Worm (Caenorhabditis elegans): ENCODE results near the gene Y73B3A.1.
"Not testable (repeated sequence)": the region's sequence is repeated elsewhere in the genome, so short reads cannot be mapped to it uniquely, and the experiment has no call there.

Y73B3A.1 gene

ce11 chrX:46833-47232 lies at the start of gene Y73B3A.1:
Gene Y73B3A.1 (minus strand): TSS chrX:46933.
- not testable (repeated sequence) for TF ChIP-seq dmd-4, egl-27, nhr-10 (tag; optimal IDR thresholded peaks at IDR 0.05)

DNA sequence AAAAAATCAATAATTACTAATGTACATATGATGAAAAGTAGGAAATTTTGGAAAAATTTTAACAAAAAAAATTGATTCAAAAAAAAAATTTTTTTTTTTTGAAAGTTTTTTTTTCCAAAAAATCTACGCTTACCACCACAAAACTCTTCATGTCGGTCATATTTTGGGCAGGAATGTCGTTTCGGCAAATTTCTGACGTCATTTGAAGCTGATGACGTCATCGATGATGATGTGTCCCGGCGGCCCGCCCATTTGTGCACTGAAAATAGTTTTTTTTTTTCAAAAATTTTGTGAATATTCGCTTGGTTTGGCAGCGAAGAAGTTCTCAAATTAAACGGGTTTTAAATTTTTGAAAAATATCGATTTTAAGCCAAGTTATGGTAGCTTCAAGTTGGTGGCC lies 42.2 kb upstream of the Y73B3A.1 start:
- TF ChIP-seq ZK546.5 (tag; optimal IDR thresholded peaks at IDR 0.05) (no peak), lin-13 (GFP tag; optimal IDR thresholded peaks at IDR 0.05) (no peak), elt-3 (tag; optimal IDR thresholded peaks at IDR 0.05) (no peak), elt-1 (tag; optimal IDR thresholded peaks at IDR 0.05) (no peak), nhr-237 (tag; optimal IDR thresholded peaks at IDR 0.05) (no peak), lin-11 (tag; optimal IDR thresholded peaks at IDR 0.05) (no peak), snpc-4 (tag; optimal IDR thresholded peaks at IDR 0.05) (no peak), ztf-4 (tag; optimal IDR thresholded peaks at IDR 0.05) (no peak), egl-27 (tag; optimal IDR thresholded peaks at IDR 0.05) (no peak), gmeb-1 (tag; optimal IDR thresholded peaks at IDR 0.05) (no peak), ztf-11 (tag; optimal IDR thresholded peaks at IDR 0.05) (no peak), nhr-129 (tag; optimal IDR thresholded peaks at IDR 0.05) (no peak), peb-1 (tag; optimal IDR thresholded peaks at IDR 0.05) (no peak), mab-5 (tag; optimal IDR thresholded peaks at IDR 0.05) (no peak), nhr-11 (tag; optimal IDR thresholded peaks at IDR 0.05) (no peak), unc-39 (tag; optimal IDR thresholded peaks at IDR 0.05) (no peak), R02D3.7 (tag; optimal IDR thresholded peaks at IDR 0.05) (no peak), nhr-77 (tag; optimal IDR thresholded peaks at IDR 0.05) (no peak), mbf-1 (tag; optimal IDR thresholded peaks at IDR 0.05) (no peak), blmp-1 (tag; optimal IDR thresholded peaks at IDR 0.05; ENCODE audit: insufficient read depth) (no peak)

ce11 chrX:84602-85001 lies 37.9 kb upstream of the Y73B3A.1 start:
- TF ChIP-seq ama-1 (optimal IDR thresholded peaks at IDR 0.05) (no peak), C34F6.9 (tag; optimal IDR thresholded peaks at IDR 0.05) (no peak), Y55F3AM.14 (GFP tag; optimal IDR thresholded peaks at IDR 0.05) (no peak), fos-1 (tag; optimal IDR thresholded peaks at IDR 0.05) (no peak), lin-11 (tag; optimal IDR thresholded peaks at IDR 0.05) (no peak), nhr-237 (tag; optimal IDR thresholded peaks at IDR 0.05) (no peak), nhr-6 (tag; optimal IDR thresholded peaks at IDR 0.05) (no peak), gmeb-1 (tag; optimal IDR thresholded peaks at IDR 0.05) (no peak), mbf-1 (tag; optimal IDR thresholded peaks at IDR 0.05) (no peak), lin-13 (GFP tag; optimal IDR thresholded peaks at IDR 0.05) (no peak), ceh-82 (tag; optimal IDR thresholded peaks at IDR 0.05) (no peak), ceh-16 (tag; optimal IDR thresholded peaks at IDR 0.05) (no peak), aly-2 (tag; optimal IDR thresholded peaks at IDR 0.05) (no peak), lsy-2 (tag; optimal IDR thresholded peaks at IDR 0.05) (no peak), elt-1 (tag; optimal IDR thresholded peaks at IDR 0.05) (no peak), sma-3 (GFP tag; optimal IDR thresholded peaks at IDR 0.05) (no peak)

DNA sequence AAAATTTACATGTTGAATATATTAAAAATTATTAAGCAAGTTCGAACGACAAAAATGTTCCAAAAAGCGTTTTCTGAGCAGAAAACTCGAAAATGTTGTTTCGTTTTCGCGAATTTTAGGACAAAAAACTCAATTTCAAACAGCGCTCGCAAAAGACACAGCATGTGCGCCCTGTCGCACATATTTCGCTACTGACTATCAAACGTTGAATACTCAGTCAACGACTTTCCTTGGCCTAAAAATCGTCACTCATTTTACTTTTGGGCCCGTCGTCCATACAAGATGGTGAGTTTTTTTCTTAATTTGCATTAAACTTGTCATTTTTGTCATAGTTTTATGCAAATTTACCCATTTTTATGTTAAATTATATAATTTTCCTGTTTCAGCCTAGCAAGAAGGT lies 12.4 kb upstream of the Y73B3A.1 start:
- peak in 1 of 2 experiments; percentile 7 for TF ChIP-seq lsy-2 (tag; optimal IDR thresholded peaks at IDR 0.05)

DNA sequence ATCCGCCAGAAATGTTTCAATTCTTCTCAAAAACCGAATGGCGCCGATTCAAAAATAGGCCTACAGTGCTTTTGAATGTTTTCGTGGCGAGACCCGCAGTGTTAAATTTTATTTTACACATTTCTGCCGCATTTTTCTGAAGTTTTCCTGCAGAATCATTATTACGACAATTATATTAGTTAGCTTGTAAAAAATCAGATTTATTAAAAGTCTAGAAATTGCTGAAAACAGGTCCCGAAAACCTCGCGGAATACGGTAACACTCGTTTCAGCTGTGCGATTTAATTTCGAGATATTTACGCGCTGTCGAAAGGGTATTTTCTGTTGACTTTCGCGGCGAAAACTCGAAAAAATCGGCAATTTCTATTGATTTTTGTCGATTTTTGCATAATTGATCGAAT lies 751 bp upstream of the Y73B3A.1 start, which contains the start of gene Y73B3A.20:
TSS of gene Y73B3A.20 (plus strand) at position 207 of the 400 bp plus-strand sequence.
- TF ChIP-seq lsy-2 (tag; optimal IDR thresholded peaks at IDR 0.05) = peak in 1 of 2 experiments; percentile 46

DNA sequence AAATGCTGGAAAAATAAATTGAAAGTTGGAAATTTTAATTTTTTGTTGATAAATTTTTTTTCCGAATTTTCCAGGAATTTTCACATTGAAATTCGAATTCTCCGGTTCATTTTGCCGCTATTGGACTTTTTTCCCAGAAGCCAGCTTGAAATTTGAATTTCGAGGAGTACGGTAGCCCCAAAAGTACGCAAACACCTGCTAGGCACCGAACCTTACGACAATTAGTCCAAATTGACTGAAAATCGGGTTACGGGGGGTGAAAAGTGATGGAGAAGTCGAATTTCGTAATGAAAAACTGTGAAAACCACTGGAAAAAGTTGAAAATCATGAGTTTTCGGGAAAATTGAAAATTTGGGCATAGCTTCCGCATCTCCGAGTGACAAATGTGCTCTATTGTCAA lies 36.5 kb downstream of the Y73B3A.1 start:
- TF ChIP-seq sma-9 (GFP tag; optimal IDR thresholded peaks at IDR 0.05) = no peak
- TF ChIP-seq sma-9 (tag; optimal IDR thresholded peaks at IDR 0.05) = no peak
- TF ChIP-seq lin-11 (tag; optimal IDR thresholded peaks at IDR 0.05) = no peak
- no peak for TF ChIP-seq unc-55 (GFP tag; optimal IDR thresholded peaks at IDR 0.05)
- no peak for TF ChIP-seq nhr-77 (tag; optimal IDR thresholded peaks at IDR 0.05)
- TF ChIP-seq mab-5 (tag; optimal IDR thresholded peaks at IDR 0.05) = no peak
- TF ChIP-seq Y55F3AM.14 (GFP tag; optimal IDR thresholded peaks at IDR 0.05) = no peak
- no peak for TF ChIP-seq egl-27 (tag; optimal IDR thresholded peaks at IDR 0.05)
- TF ChIP-seq blmp-1 (tag; optimal IDR thresholded peaks at IDR 0.05; ENCODE audit: insufficient read depth) = no peak
- no peak for TF ChIP-seq mbf-1 (tag; optimal IDR thresholded peaks at IDR 0.05)
- TF ChIP-seq alr-1 (tag; optimal IDR thresholded peaks at IDR 0.05) = no peak
- no peak for TF ChIP-seq zag-1 (tag; optimal IDR thresholded peaks at IDR 0.05)
- no peak for TF ChIP-seq nhr-12 (tag; optimal IDR thresholded peaks at IDR 0.05)
